Fruit fly (Drosophila melanogaster) whole organism, embryonic: ENCODE data around the gene Alh.

ENCODE experiments used
- Bdp1 ChIP-seq: fragments of 200-800 bp; sonication (Bioruptor generic); optimal IDR thresholded peaks from 3 replicates; lab custom pipeline; 2016; ENCODE audit warnings: missing biosample characterization, missing genetic modification characterization
- Bgb ChIP-seq: fragments of 200-800 bp; sonication (Bioruptor generic); IDR thresholded peaks from 2 replicates; pipeline ENCODE4 v1.3.6; 2022; ENCODE audit warnings: missing biosample characterization, missing genetic modification characterization; ENCODE audit not compliant: partially characterized antibody
- CG10209 ChIP-seq: fragments of 200-800 bp; sonication (Bioruptor generic); optimal IDR thresholded peaks from 3 replicates; lab custom pipeline; 2017; ENCODE audit warnings: missing biosample characterization, mild to moderate bottlenecking, missing genetic modification characterization, missing genetic modification reagents
- CG10462 ChIP-seq: fragments of 200-800 bp; sonication (Bioruptor generic); optimal IDR thresholded peaks from 2 replicates; lab custom pipeline; 2016; ENCODE audit warnings: missing biosample characterization, missing genetic modification characterization
- CG10565 ChIP-seq: fragments of 200-800 bp; sonication (Bioruptor generic); optimal IDR thresholded peaks from 3 replicates; lab custom pipeline; 2016; ENCODE audit warnings: missing biosample characterization, mild to moderate bottlenecking, missing genetic modification characterization
- CG10654 ChIP-seq: fragments of 200-800 bp; sonication (Bioruptor generic); optimal IDR thresholded peaks from 2 replicates; lab custom pipeline; 2016; ENCODE audit warnings: missing biosample characterization, missing genetic modification characterization
- CG10959 ChIP-seq: fragments of 200-800 bp; sonication (Bioruptor generic); IDR thresholded peaks from 2 replicates; pipeline ENCODE4 v1.3.6; 2022; ENCODE audit warnings: missing biosample characterization, missing genetic modification characterization
- CG1647 ChIP-seq: fragments of 200-800 bp; sonication (Bioruptor generic); optimal IDR thresholded peaks from 3 replicates; lab custom pipeline; 2016; ENCODE audit warnings: missing biosample characterization, missing genetic modification characterization
- CG2678 ChIP-seq: fragments of 200-800 bp; sonication (Bioruptor generic); optimal IDR thresholded peaks from 3 replicates; lab custom pipeline; 2019; ENCODE audit warnings: missing biosample characterization, mild to moderate bottlenecking, missing genetic modification characterization, moderate library complexity
- CG2712 ChIP-seq: fragments of 200-800 bp; optimal IDR thresholded peaks from 3 replicates; lab custom pipeline; 2019; ENCODE audit warnings: missing biosample characterization, mild to moderate bottlenecking, missing genetic modification characterization, moderate library complexity
- CG32772 ChIP-seq: fragments of 200-800 bp; sonication (Bioruptor generic); IDR thresholded peaks from 2 replicates; pipeline ENCODE4 v1.3.6; 2022; ENCODE audit warnings: missing biosample characterization, missing genetic modification characterization
- CG33557 ChIP-seq: fragments of 200-800 bp; sonication (Bioruptor generic); optimal IDR thresholded peaks from 2 replicates; lab custom pipeline; 2019; ENCODE audit warnings: missing biosample characterization, mild to moderate bottlenecking, missing genetic modification characterization, moderate library complexity
- CG4328 ChIP-seq: fragments of 200-800 bp; sonication (Bioruptor generic); optimal IDR thresholded peaks from 3 replicates; lab custom pipeline; 2017; ENCODE audit warnings: missing biosample characterization, missing genetic modification reagents, missing genetic modification characterization
- CG4854 ChIP-seq: fragments of 200-800 bp; sonication (Bioruptor generic); optimal IDR thresholded peaks from 2 replicates; lab custom pipeline; 2016; ENCODE audit warnings: missing biosample characterization, missing genetic modification characterization, inconsistent platforms
- CG5180 ChIP-seq: fragments of 200-800 bp; sonication (Bioruptor generic); optimal IDR thresholded peaks from 3 replicates; lab custom pipeline; 2017; ENCODE audit warnings: missing biosample characterization, missing genetic modification characterization, mild to moderate bottlenecking, moderate library complexity, missing genetic modification reagents
- CG6765 ChIP-seq: fragments of 200-800 bp; sonication (Bioruptor generic); optimal IDR thresholded peaks from 3 replicates; lab custom pipeline; 2017; ENCODE audit warnings: missing biosample characterization, mild to moderate bottlenecking, missing genetic modification characterization
- CG7271 ChIP-seq: fragments of 200-800 bp; sonication (Bioruptor generic); optimal IDR thresholded peaks from 2 replicates; lab custom pipeline; 2018; ENCODE audit warnings: missing biosample characterization, mild to moderate bottlenecking, missing genetic modification characterization, moderate library complexity
- Doc2 ChIP-seq: fragments of 200-800 bp; sonication (Bioruptor generic); IDR thresholded peaks from 2 replicates; pipeline ENCODE4 v1.3.6; 2022; ENCODE audit warnings: missing biosample characterization, missing genetic modification characterization
- Elba2 ChIP-seq: fragments of 200-800 bp; sonication (Bioruptor generic); optimal IDR thresholded peaks from 3 replicates; lab custom pipeline; 2016; ENCODE audit warnings: missing biosample characterization, missing genetic modification characterization
- Gsc ChIP-seq: fragments of 200-800 bp; sonication (Bioruptor generic); IDR thresholded peaks from 2 replicates; pipeline ENCODE4 v1.3.6; 2022; ENCODE audit warnings: missing biosample characterization, missing genetic modification characterization
- H15 ChIP-seq: fragments of 200-800 bp; sonication (Bioruptor generic); IDR thresholded peaks from 3 replicates; pipeline ENCODE4 v1.3.6; 2022; ENCODE audit warnings: missing biosample characterization, missing genetic modification characterization
- Hmx ChIP-seq: fragments of 200-800 bp; sonication (Bioruptor generic); optimal IDR thresholded peaks from 2 replicates; lab custom pipeline; 2016; ENCODE audit warnings: missing biosample characterization, missing genetic modification characterization
- Hr3 ChIP-seq: fragments of 200-800 bp; sonication (Bioruptor generic); optimal IDR thresholded peaks from 3 replicates; lab custom pipeline; 2016; ENCODE audit warnings: missing biosample characterization, missing genetic modification characterization
- Hr39 ChIP-seq: fragments of >200 bp; optimal IDR thresholded peaks from 2 replicates; lab custom pipeline; 2017
- MESR4 ChIP-seq: fragments of 200-800 bp; sonication (Bioruptor generic); optimal IDR thresholded peaks from 2 replicates; lab custom pipeline; 2018; ENCODE audit warnings: missing biosample characterization, mild to moderate bottlenecking, missing genetic modification characterization, moderate library complexity
- Opbp ChIP-seq: fragments of 200-800 bp; sonication (Bioruptor generic); IDR thresholded peaks from 3 replicates; pipeline ENCODE4 v1.3.6; 2022; ENCODE audit warnings: missing biosample characterization, missing genetic modification characterization; ENCODE audit not compliant: partially characterized antibody
- Six4 ChIP-seq: fragments of 200-800 bp; sonication (Bioruptor generic); optimal IDR thresholded peaks from 2 replicates; lab custom pipeline; 2016; ENCODE audit warnings: missing biosample characterization, missing genetic modification characterization
- Sox100B ChIP-seq: fragments of 200-800 bp; sonication (Bioruptor generic); optimal IDR thresholded peaks from 3 replicates; lab custom pipeline; 2018; ENCODE audit warnings: missing biosample characterization, mild to moderate bottlenecking, missing genetic modification characterization
- Sox102F ChIP-seq: fragments of 200-800 bp; sonication (Bioruptor generic); optimal IDR thresholded peaks from 2 replicates; lab custom pipeline; 2018; ENCODE audit warnings: missing biosample characterization, mild to moderate bottlenecking, missing genetic modification characterization, moderate library complexity
- Stat92E ChIP-seq, 3 experiments: fragments of >200 bp in 2 of 3; fragments of 200-800 bp in 1 of 3; sonication (Bioruptor generic) in 1 of 3; optimal IDR thresholded peaks; 2 replicates each; lab custom pipeline; 2017 to 2019; ENCODE audit warnings: missing biosample characterization in 3 of 3, missing genetic modification characterization in 3 of 3, mild to moderate bottlenecking in 1 of 3, moderate library complexity in 1 of 3
- bigmax ChIP-seq: fragments of 200-800 bp; sonication (Bioruptor generic); optimal IDR thresholded peaks from 2 replicates; lab custom pipeline; 2018; ENCODE audit warnings: missing biosample characterization, mild to moderate bottlenecking, missing genetic modification characterization
- cg ChIP-seq: fragments of 200-800 bp; sonication (Bioruptor generic); optimal IDR thresholded peaks from 3 replicates; lab custom pipeline; 2019; ENCODE audit warnings: missing biosample characterization, mild to moderate bottlenecking, missing genetic modification characterization, moderate library complexity
- chm ChIP-seq: fragments of 200-800 bp; sonication (Bioruptor generic); IDR thresholded peaks from 2 replicates; pipeline ENCODE4 v1.3.6; 2022; ENCODE audit warnings: missing biosample characterization, missing genetic modification characterization
- danr ChIP-seq: fragments of 200-800 bp; sonication (Bioruptor generic); IDR thresholded peaks from 2 replicates; pipeline ENCODE4 v1.3.6; 2022; ENCODE audit warnings: missing biosample characterization, missing genetic modification characterization
- ems ChIP-seq: fragments of 200-800 bp; sonication (Bioruptor generic); optimal IDR thresholded peaks from 3 replicates; lab custom pipeline; 2016; ENCODE audit warnings: missing biosample characterization, missing genetic modification characterization
- eve ChIP-seq, 2 experiments: fragments of >200 bp; optimal IDR thresholded peaks; 2 replicates each; lab custom pipeline; 2017; ENCODE audit warnings: missing biosample characterization in 2 of 2, missing genetic modification characterization in 2 of 2
- eyg ChIP-seq: fragments of 200-800 bp; sonication (Bioruptor generic); optimal IDR thresholded peaks from 3 replicates; lab custom pipeline; 2016; ENCODE audit warnings: missing biosample characterization, missing genetic modification characterization
- gem ChIP-seq: fragments of 200-800 bp; sonication (Bioruptor generic); optimal IDR thresholded peaks from 2 replicates; lab custom pipeline; 2019; ENCODE audit warnings: missing biosample characterization, mild to moderate bottlenecking, missing genetic modification characterization, moderate library complexity
- gsb-n ChIP-seq: fragments of 200-800 bp; sonication (Bioruptor generic); optimal IDR thresholded peaks from 3 replicates; lab custom pipeline; 2018; ENCODE audit warnings: missing biosample characterization, mild to moderate bottlenecking, missing genetic modification characterization
- gt ChIP-seq: fragments of 200-800 bp; sonication (Bioruptor generic); IDR thresholded peaks from 2 replicates; pipeline ENCODE4 v1.3.6; 2022; ENCODE audit warnings: missing biosample characterization, missing genetic modification characterization
- hb ChIP-seq: fragments of 200-800 bp; sonication (Bioruptor generic); IDR thresholded peaks from 3 replicates; pipeline ENCODE4 v1.3.6; 2022; ENCODE audit warnings: missing biosample characterization, missing genetic modification characterization; ENCODE audit not compliant: partially characterized antibody
- hth ChIP-seq: fragments of >200 bp; optimal IDR thresholded peaks from 2 replicates; lab custom pipeline; 2017; ENCODE audit warnings: inconsistent platforms
- insv ChIP-seq, 2 experiments: fragments of 200-800 bp; sonication (Bioruptor generic); optimal IDR thresholded peaks; 3 replicates each; lab custom pipeline; 2016 to 2018; ENCODE audit warnings: missing biosample characterization in 2 of 2, missing genetic modification characterization in 2 of 2
- jing ChIP-seq: fragments of 200-800 bp; sonication (Bioruptor generic); optimal IDR thresholded peaks from 2 replicates; lab custom pipeline; 2018; ENCODE audit warnings: missing biosample characterization, mild to moderate bottlenecking, missing genetic modification characterization
- maf-S ChIP-seq: fragments of 200-800 bp; sonication (Bioruptor generic); optimal IDR thresholded peaks from 2 replicates; lab custom pipeline; 2016; ENCODE audit warnings: missing biosample characterization, missing genetic modification characterization
- p53 ChIP-seq: fragments of 200-800 bp; sonication (Bioruptor generic); optimal IDR thresholded peaks from 2 replicates; lab custom pipeline; 2016; ENCODE audit warnings: missing biosample characterization, missing genetic modification characterization
- pb ChIP-seq: fragments of 200-800 bp; sonication (Bioruptor generic); optimal IDR thresholded peaks from 3 replicates; lab custom pipeline; 2016; ENCODE audit warnings: missing biosample characterization, missing genetic modification characterization
- pnt ChIP-seq: fragments of 200-800 bp; sonication (Bioruptor generic); optimal IDR thresholded peaks from 3 replicates; lab custom pipeline; 2016; ENCODE audit warnings: missing biosample characterization, missing genetic modification characterization
- sim ChIP-seq: fragments of 200-800 bp; sonication (Bioruptor generic); IDR thresholded peaks from 2 replicates; pipeline ENCODE4 v1.3.6; 2022; ENCODE audit warnings: missing biosample characterization, missing genetic modification characterization
- slbo ChIP-seq: fragments of 200-800 bp; sonication (Bioruptor generic); IDR thresholded peaks from 2 replicates; pipeline ENCODE4 v1.3.6; 2022; ENCODE audit warnings: missing biosample characterization, missing genetic modification characterization
- sqz ChIP-seq: fragments of 200-800 bp; sonication (Bioruptor generic); optimal IDR thresholded peaks from 3 replicates; lab custom pipeline; 2018; ENCODE audit warnings: missing biosample characterization, mild to moderate bottlenecking, missing genetic modification characterization
- tup ChIP-seq: fragments of 200-800 bp; sonication (Bioruptor generic); optimal IDR thresholded peaks from 2 replicates; lab custom pipeline; 2016; ENCODE audit warnings: missing biosample characterization, mild to moderate bottlenecking, missing genetic modification characterization, moderate library complexity

The Alh gene

DNA sequence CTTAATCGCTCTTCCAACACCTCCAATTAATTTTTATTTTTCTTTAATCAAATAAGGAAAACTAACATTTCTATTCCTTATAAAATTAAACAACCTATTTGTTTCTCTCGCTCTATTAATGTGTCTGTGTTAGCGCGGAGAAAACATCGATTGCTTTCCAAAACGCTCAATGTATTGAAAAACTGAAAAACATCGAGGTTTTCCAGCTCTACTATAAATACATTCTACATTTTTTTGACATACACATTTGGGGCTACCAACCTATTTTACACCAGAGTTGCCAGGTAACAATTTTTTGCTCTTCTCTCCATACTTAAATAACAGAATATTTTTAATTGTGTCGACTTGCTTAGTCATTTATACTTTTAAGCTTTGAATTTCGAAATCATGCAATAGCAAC lies 32.1 kb downstream of the Alh start (continued):
- TF ChIP-seq pnt (GFP tag; lab: Kevin White, UChicago) (no peak), CG10565 (no peak), ems (no peak), cg (peak; percentile 5), pb (GFP tag; lab: Kevin White, UChicago) (no peak), Six4 (GFP tag; lab: Kevin White, UChicago) (peak; percentile 4), CG10654 (no peak), CG10462 (peak; percentile 23), Opbp (GFP tag; lab: Robert Waterston, UW) (peak; percentile 86), CG2712 (tag; lab: Kevin White, UChicago) (peak; percentile 37), Gsc (GFP tag; lab: Robert Waterston, UW) (no peak), tup (no peak), Sox100B (no peak), sim (GFP tag; lab: Robert Waterston, UW) (no peak), bigmax (GFP tag; lab: Kevin White, UChicago) (peak; percentile 8), MESR4 (GFP tag; lab: Kevin White, UChicago) (peak; percentile 43), maf-S (no peak), chm (GFP tag; lab: Robert Waterston, UW) (peak; percentile 11; the same call in 1 of the 2 replicates), gsb-n (tag; lab: Kevin White, UChicago) (no peak), p53 (no peak), H15 (GFP tag; lab: Robert Waterston, UW) (no peak), Hr3 (GFP tag; lab: Kevin White, UChicago) (peak; percentile 30), hth (lab: Kevin White, UChicago) (no peak), CG5180 (GFP tag; lab: Kevin White, UChicago) (no peak), slbo (peak; percentile 60), insv (GFP tag; optimal IDR thresholded peaks at IDR 0.05; lab: Kevin White, UChicago) (peak in 1 of 2 experiments; percentile 31), gem (tag; lab: Kevin White, UChicago) (no peak), CG32772 (GFP tag; lab: Robert Waterston, UW) (no peak), Sox102F (GFP tag; lab: Kevin White, UChicago) (no peak), CG4854 (peak; percentile 0), sqz (GFP tag; lab: Kevin White, UChicago) (no peak), hb (GFP tag; lab: Robert Waterston, UW) (peak; percentile 70; the same call in 2 of the 3 replicates), Elba2 (no peak), CG1647 (GFP tag; lab: Kevin White, UChicago) (peak; percentile 32), CG10959 (GFP tag; lab: Robert Waterston, UW) (no peak), Hr39 (lab: Kevin White, UChicago) (no peak), Hmx (no peak), danr (GFP tag; lab: Robert Waterston, UW) (no peak), CG6765 (no peak), jing (GFP tag; lab: Kevin White, UChicago) (no peak), Doc2 (GFP tag; lab: Robert Waterston, UW) (no peak), CG10209 (GFP tag; lab: Kevin White, UChicago) (no peak), eyg (GFP tag; lab: Kevin White, UChicago) (no peak), eve (GFP tag; optimal IDR thresholded peaks at IDR 0.05; lab: Kevin White, UChicago) (no peak), CG33557 (GFP tag; lab: Kevin White, UChicago) (no peak), CG2678 (tag; lab: Kevin White, UChicago) (no peak), CG4328 (GFP tag; lab: Kevin White, UChicago) (no peak), Bdp1 (GFP tag; lab: Kevin White, UChicago) (no peak), Bgb (GFP tag; lab: Robert Waterston, UW) (peak; percentile 84), Stat92E (GFP tag; optimal IDR thresholded peaks at IDR 0.05; lab: Kevin White, UChicago) (no peak), CG7271 (tag; lab: Kevin White, UChicago) (no peak), gt (GFP tag; lab: Robert Waterston, UW) (no peak)
